Worm (Caenorhabditis elegans): ENCODE results near the gene srj-5.

- TF ChIP-seq ama-1 (optimal IDR thresholded peaks at IDR 0.05) (no peak), lin-13 (GFP tag; optimal IDR thresholded peaks at IDR 0.05) (no peak)
Measured at ce11 chrV:676090-676489, 23.2 kb upstream of the srj-5 start.

Data from whole organism, L4 larva.